Fruit fly (Drosophila melanogaster) whole organism, embryonic: ENCODE results near the gene mmd.
A peak's percentile ranks its signal among the peaks of the same experiment; 100 is the strongest.

ENCODE experiments used
- Ada2b ChIP-seq: fragments of 200-800 bp; sonication (Bioruptor generic); IDR thresholded peaks from 2 replicates; pipeline ENCODE4 v1.3.6; 2022; ENCODE audit warnings: missing biosample characterization, missing genetic modification characterization
- CG10543 ChIP-seq: fragments of 200-800 bp; sonication (Bioruptor generic); optimal IDR thresholded peaks from 3 replicates; lab custom pipeline; 2017; ENCODE audit warnings: missing biosample characterization, mild to moderate bottlenecking, missing genetic modification characterization, moderate library complexity
- CG12299 ChIP-seq: fragments of 200-800 bp; sonication (Bioruptor generic); optimal IDR thresholded peaks from 2 replicates; lab custom pipeline; 2018; ENCODE audit warnings: missing biosample characterization, mild to moderate bottlenecking, missing genetic modification characterization
- CG15011 ChIP-seq: fragments of 200-800 bp; sonication (Bioruptor generic); optimal IDR thresholded peaks from 3 replicates; lab custom pipeline; 2018; ENCODE audit warnings: missing biosample characterization, mild to moderate bottlenecking, missing genetic modification characterization
- CG15514 ChIP-seq: fragments of 200-800 bp; sonication (Bioruptor generic); optimal IDR thresholded peaks from 3 replicates; lab custom pipeline; 2017; ENCODE audit warnings: missing biosample characterization, missing genetic modification characterization, mild to moderate bottlenecking, moderate library complexity, missing genetic modification reagents
- CG16863 ChIP-seq: fragments of 200-800 bp; sonication (Bioruptor generic); optimal IDR thresholded peaks from 3 replicates; lab custom pipeline; 2016; ENCODE audit warnings: missing biosample characterization, missing genetic modification characterization
- CG17186 ChIP-seq: fragments of 200-800 bp; sonication (Bioruptor generic); optimal IDR thresholded peaks from 3 replicates; lab custom pipeline; 2017; ENCODE audit warnings: missing biosample characterization, missing genetic modification reagents, missing genetic modification characterization
- CG18011 ChIP-seq: fragments of 200-800 bp; sonication (Bioruptor generic); optimal IDR thresholded peaks from 2 replicates; lab custom pipeline; 2017; ENCODE audit warnings: missing biosample characterization, missing genetic modification characterization, mild to moderate bottlenecking, moderate library complexity, missing genotype
- CG32772 ChIP-seq: fragments of 200-800 bp; sonication (Bioruptor generic); IDR thresholded peaks from 2 replicates; pipeline ENCODE4 v1.3.6; 2022; ENCODE audit warnings: missing biosample characterization, missing genetic modification characterization
- CG3838 ChIP-seq: fragments of 200-800 bp; sonication (Bioruptor generic); optimal IDR thresholded peaks from 3 replicates; lab custom pipeline; 2016; ENCODE audit warnings: missing biosample characterization, missing genetic modification characterization
- CG42726 ChIP-seq: fragments of 200-800 bp; sonication (Bioruptor generic); IDR thresholded peaks from 2 replicates; pipeline ENCODE4 v1.3.6; 2022; ENCODE audit warnings: missing biosample characterization, missing genetic modification characterization; ENCODE audit not compliant: partially characterized antibody
- CG4282 ChIP-seq: fragments of 200-800 bp; sonication (Bioruptor generic); optimal IDR thresholded peaks from 2 replicates; lab custom pipeline; 2016; ENCODE audit warnings: missing biosample characterization, missing genetic modification characterization
- CG6654 ChIP-seq: fragments of 200-800 bp; sonication (Bioruptor generic); optimal IDR thresholded peaks from 2 replicates; lab custom pipeline; 2017; ENCODE audit warnings: missing biosample characterization, mild to moderate bottlenecking, missing genetic modification characterization
- CG7786 ChIP-seq: fragments of 200-800 bp; sonication (Bioruptor generic); optimal IDR thresholded peaks from 2 replicates; lab custom pipeline; 2016; ENCODE audit warnings: missing biosample characterization, missing genetic modification characterization
- CG8478 ChIP-seq: fragments of >200 bp; optimal IDR thresholded peaks from 2 replicates; lab custom pipeline; 2018
- CG9817 ChIP-seq: fragments of 200-800 bp; sonication (Bioruptor generic); optimal IDR thresholded peaks from 2 replicates; lab custom pipeline; 2018; ENCODE audit warnings: missing biosample characterization, mild to moderate bottlenecking, missing genetic modification characterization, moderate library complexity
- D19B ChIP-seq: fragments of 200-800 bp; sonication (Bioruptor generic); optimal IDR thresholded peaks from 2 replicates; lab custom pipeline; 2017; ENCODE audit warnings: missing biosample characterization, mild to moderate bottlenecking, missing genetic modification characterization
- Dfd ChIP-seq, 2 experiments: fragments of >200 bp; optimal IDR thresholded peaks; 2 replicates each; lab custom pipeline; 2017; ENCODE audit warnings: missing biosample characterization in 2 of 2, missing genetic modification characterization in 2 of 2
- Eip74EF ChIP-seq, 2 experiments: fragments of 200-800 bp in 1 of 2; fragments of >200 bp in 1 of 2; sonication (Bioruptor generic) in 1 of 2; optimal IDR thresholded peaks; 2 replicates each; lab custom pipeline; 2017 to 2019; ENCODE audit warnings: missing biosample characterization in 2 of 2, missing genetic modification characterization in 2 of 2, mild to moderate bottlenecking in 1 of 2, moderate library complexity in 1 of 2
- Gsc ChIP-seq: fragments of 200-800 bp; sonication (Bioruptor generic); IDR thresholded peaks from 2 replicates; pipeline ENCODE4 v1.3.6; 2022; ENCODE audit warnings: missing biosample characterization, missing genetic modification characterization
- H15 ChIP-seq: fragments of 200-800 bp; sonication (Bioruptor generic); IDR thresholded peaks from 3 replicates; pipeline ENCODE4 v1.3.6; 2022; ENCODE audit warnings: missing biosample characterization, missing genetic modification characterization
- Hmr ChIP-seq: fragments of 200-800 bp; sonication (Bioruptor generic); optimal IDR thresholded peaks from 3 replicates; lab custom pipeline; 2017; ENCODE audit warnings: mild to moderate bottlenecking, missing biosample characterization, missing genetic modification reagents, missing genetic modification characterization
- MBD-R2 ChIP-seq: fragments of 200-800 bp; sonication (Bioruptor generic); IDR thresholded peaks from 2 replicates; pipeline ENCODE4 v1.3.6; 2022; ENCODE audit warnings: missing biosample characterization, missing genetic modification characterization
- Mad ChIP-seq: fragments of 200-800 bp; sonication (Bioruptor generic); optimal IDR thresholded peaks from 2 replicates; lab custom pipeline; 2016; ENCODE audit warnings: missing biosample characterization, missing genetic modification characterization
- Oaz ChIP-seq: fragments of 200-800 bp; sonication (Bioruptor generic); IDR thresholded peaks from 2 replicates; pipeline ENCODE4 v1.3.6; 2022; ENCODE audit warnings: missing biosample characterization, missing genetic modification characterization
- Opbp ChIP-seq: fragments of 200-800 bp; sonication (Bioruptor generic); IDR thresholded peaks from 3 replicates; pipeline ENCODE4 v1.3.6; 2022; ENCODE audit warnings: missing biosample characterization, missing genetic modification characterization; ENCODE audit not compliant: partially characterized antibody
- Pdp1 ChIP-seq, 2 experiments: fragments of 200-800 bp; sonication (Bioruptor generic); optimal IDR thresholded peaks; 3 replicates each; lab custom pipeline; 2016; ENCODE audit warnings: missing biosample characterization in 2 of 2, missing genetic modification characterization in 2 of 2, mild to moderate bottlenecking in 1 of 2, moderate library complexity in 1 of 2
- Scr ChIP-seq: fragments of 200-800 bp; sonication (Bioruptor generic); IDR thresholded peaks from 2 replicates; pipeline ENCODE4 v1.3.6; 2022; ENCODE audit warnings: missing biosample characterization, missing genetic modification characterization; ENCODE audit not compliant: partially characterized antibody
- Sry-δ ChIP-seq: fragments of 200-800 bp; sonication (Bioruptor generic); optimal IDR thresholded peaks from 2 replicates; lab custom pipeline; 2016; ENCODE audit warnings: missing biosample characterization, missing genetic modification characterization
- ase ChIP-seq: fragments of 200-800 bp; sonication (Bioruptor generic); IDR thresholded peaks from 3 replicates; pipeline ENCODE4 v1.3.6; 2022; ENCODE audit warnings: missing biosample characterization, missing genetic modification characterization
- corto ChIP-seq: fragments of 200-800 bp; sonication (Bioruptor generic); optimal IDR thresholded peaks from 2 replicates; lab custom pipeline; 2016; ENCODE audit warnings: missing biosample characterization, mild to moderate bottlenecking, missing genetic modification characterization, moderate library complexity
- crc ChIP-seq: fragments of 200-800 bp; sonication (Bioruptor generic); optimal IDR thresholded peaks from 2 replicates; lab custom pipeline; 2016; ENCODE audit warnings: missing biosample characterization, missing genetic modification characterization
- eyg ChIP-seq: fragments of 200-800 bp; sonication (Bioruptor generic); optimal IDR thresholded peaks from 3 replicates; lab custom pipeline; 2016; ENCODE audit warnings: missing biosample characterization, missing genetic modification characterization
- gce ChIP-seq: fragments of 200-800 bp; sonication (Bioruptor generic); IDR thresholded peaks from 3 replicates; pipeline ENCODE4 v1.3.6; 2022; ENCODE audit warnings: missing biosample characterization, missing genetic modification characterization
- hkb ChIP-seq, 2 experiments: fragments of 200-800 bp in 1 of 2; fragments of >200 bp in 1 of 2; sonication (Bioruptor generic) in 1 of 2; IDR thresholded peaks in 1 of 2; optimal IDR thresholded peaks in 1 of 2; 2 replicates each; pipeline versions ENCODE4 v1.3.6 to Lab custom; 2017 to 2022; ENCODE audit warnings: missing biosample characterization in 1 of 2, missing genetic modification characterization in 1 of 2
- ind ChIP-seq: fragments of 200-800 bp; sonication (Bioruptor generic); optimal IDR thresholded peaks from 3 replicates; lab custom pipeline; 2016; ENCODE audit warnings: missing biosample characterization, missing genetic modification characterization
- jigr1 ChIP-seq: fragments of 200-800 bp; sonication (Bioruptor generic); IDR thresholded peaks from 3 replicates; pipeline ENCODE4 v1.3.6; 2022; ENCODE audit warnings: missing biosample characterization, missing genetic modification characterization
- kni ChIP-seq: fragments of 200-800 bp; sonication (Bioruptor generic); optimal IDR thresholded peaks from 3 replicates; lab custom pipeline; 2017; ENCODE audit warnings: mild to moderate bottlenecking, missing biosample characterization, missing genetic modification reagents, missing genetic modification characterization
- lola ChIP-seq, 3 experiments: fragments of >200 bp in 2 of 3; fragments of 200-800 bp in 1 of 3; sonication (Bioruptor generic) in 1 of 3; optimal IDR thresholded peaks; 2 replicates each; lab custom pipeline; 2017 to 2019; ENCODE audit warnings: missing biosample characterization in 3 of 3, missing genetic modification characterization in 3 of 3, mild to moderate bottlenecking in 1 of 3, moderate library complexity in 1 of 3
- lov ChIP-seq, 2 experiments: fragments of 200-800 bp in 1 of 2; fragments of >200 bp in 1 of 2; sonication (Bioruptor generic) in 1 of 2; IDR thresholded peaks in 1 of 2; optimal IDR thresholded peaks in 1 of 2; 2 replicates in 1 of 2; 3 replicates in 1 of 2; pipeline versions ENCODE4 v1.3.6 to Lab custom; 2017 to 2022; ENCODE audit warnings: missing biosample characterization in 1 of 2, missing genetic modification characterization in 1 of 2
- maf-S ChIP-seq: fragments of 200-800 bp; sonication (Bioruptor generic); optimal IDR thresholded peaks from 2 replicates; lab custom pipeline; 2016; ENCODE audit warnings: missing biosample characterization, missing genetic modification characterization
- pb ChIP-seq: fragments of 200-800 bp; sonication (Bioruptor generic); optimal IDR thresholded peaks from 3 replicates; lab custom pipeline; 2016; ENCODE audit warnings: missing biosample characterization, missing genetic modification characterization
- pzg ChIP-seq: fragments of 200-800 bp; sonication (Bioruptor generic); optimal IDR thresholded peaks from 3 replicates; lab custom pipeline; 2018; ENCODE audit warnings: missing biosample characterization, mild to moderate bottlenecking, missing genetic modification characterization, moderate library complexity
- sim ChIP-seq: fragments of 200-800 bp; sonication (Bioruptor generic); IDR thresholded peaks from 2 replicates; pipeline ENCODE4 v1.3.6; 2022; ENCODE audit warnings: missing biosample characterization, missing genetic modification characterization
- slp2 ChIP-seq: fragments of 200-800 bp; sonication (Bioruptor generic); optimal IDR thresholded peaks from 2 replicates; lab custom pipeline; 2016; ENCODE audit warnings: missing biosample characterization, missing genetic modification characterization
- tin ChIP-seq: fragments of 200-800 bp; sonication (Bioruptor generic); optimal IDR thresholded peaks from 3 replicates; lab custom pipeline; 2016; ENCODE audit warnings: missing biosample characterization, missing genetic modification characterization
- trh ChIP-seq: fragments of 200-800 bp; sonication (Bioruptor generic); optimal IDR thresholded peaks from 2 replicates; lab custom pipeline; 2016; ENCODE audit warnings: missing biosample characterization, missing genetic modification characterization
- zfh1 ChIP-seq: fragments of 200-800 bp; sonication (Bioruptor generic); IDR thresholded peaks from 3 replicates; pipeline ENCODE4 v1.3.6; 2022; ENCODE audit warnings: missing biosample characterization, missing genetic modification characterization

Gene mmd

dm6 chrX:15940105-15940955 is 32.6 kb downstream of the mmd start, which contains the start of gene Stim (continued):
- TF ChIP-seq zfh1 (GFP tag; lab: Robert Waterston, UW) (no peak), eyg (no peak), Oaz (GFP tag; lab: Robert Waterston, UW) (no peak), Mad (GFP tag; lab: Kevin White, UChicago) (no peak), CG15011 (GFP tag; lab: Kevin White, UChicago) (no peak), maf-S (GFP tag; lab: Kevin White, UChicago) (no peak), CG15514 (peak; percentile 33), CG42726 (GFP tag; lab: Robert Waterston, UW) (no peak), Dfd (GFP tag; optimal IDR thresholded peaks at IDR 0.05; lab: Kevin White, UChicago) (peak in 1 of 2 experiments; percentile 45), slp2 (GFP tag; lab: Kevin White, UChicago) (no peak), pb (no peak), Scr (no peak), Pdp1 (GFP tag; optimal IDR thresholded peaks at IDR 0.05; lab: Kevin White, UChicago) (peak in 1 of 2 experiments; percentile 21), CG6654 (GFP tag; lab: Kevin White, UChicago) (no peak), crc (no peak), H15 (no peak), tin (GFP tag; lab: Kevin White, UChicago) (no peak), pzg (GFP tag; lab: Kevin White, UChicago) (peak; percentile 42), lola (GFP tag; optimal IDR thresholded peaks at IDR 0.05; lab: Kevin White, UChicago) (peak in 1 of 3 experiments; percentile 70), CG12299 (tag; lab: Kevin White, UChicago) (no peak), ind (no peak), Eip74EF (GFP tag; optimal IDR thresholded peaks at IDR 0.05; lab: Kevin White, UChicago) (peak in 1 of 2 experiments; percentile 8), CG8478 (lab: Kevin White, UChicago) (no peak), D19B (GFP tag; lab: Kevin White, UChicago) (no peak), Gsc (GFP tag; lab: Robert Waterston, UW) (no peak), CG17186 (GFP tag; lab: Kevin White, UChicago) (no peak), kni (GFP tag; lab: Kevin White, UChicago) (no peak), CG9817 (tag; lab: Kevin White, UChicago) (no peak), jigr1 (GFP tag; lab: Robert Waterston, UW) (no peak), Sry-δ (no peak), Opbp (GFP tag; lab: Robert Waterston, UW) (no peak), hkb (optimal IDR thresholded peaks at IDR 0.05; lab: Kevin White, UChicago) (no peak), hkb (GFP tag; IDR thresholded peaks at IDR 0.05; lab: Robert Waterston, UW) (no peak), sim (GFP tag; lab: Robert Waterston, UW) (no peak), CG18011 (no peak), ase (GFP tag; lab: Robert Waterston, UW) (no peak), lov (optimal IDR thresholded peaks at IDR 0.05; lab: Kevin White, UChicago) (no peak), lov (GFP tag; IDR thresholded peaks at IDR 0.05; lab: Robert Waterston, UW) (no peak), trh (GFP tag; lab: Kevin White, UChicago) (no peak), CG7786 (no peak), CG10543 (no peak), gce (GFP tag; lab: Robert Waterston, UW) (no peak), MBD-R2 (GFP tag; lab: Robert Waterston, UW) (peak; percentile 11; the same call in 1 of the 2 replicates), CG32772 (GFP tag; lab: Robert Waterston, UW) (no peak), CG3838 (GFP tag; lab: Kevin White, UChicago) (no peak), Hmr (GFP tag; lab: Kevin White, UChicago) (no peak), corto (GFP tag; lab: Kevin White, UChicago) (no peak), CG16863 (GFP tag; lab: Kevin White, UChicago) (no peak), Ada2b (GFP tag; lab: Robert Waterston, UW) (no peak), CG4282 (GFP tag; lab: Kevin White, UChicago) (no peak)
